Worm (Caenorhabditis elegans): ENCODE results near the gene F58H7.1.
A peak's percentile ranks its signal among the peaks of the same experiment; 100 is the strongest.

Gene F58H7.1

ce11 chrIV:884707-885394 is 50.8 kb downstream of the F58H7.1 start, which contains the start of gene mak-2:
TSS of gene mak-2 (plus strand) at chrIV:885344.
- TF ChIP-seq ceh-16 (tag; optimal IDR thresholded peaks at IDR 0.05) (no peak), lin-13 (GFP tag; optimal IDR thresholded peaks at IDR 0.05) (peak; percentile 79), sma-3 (GFP tag; optimal IDR thresholded peaks at IDR 0.05) (peak; percentile 66), C34F6.9 (tag; optimal IDR thresholded peaks at IDR 0.05) (peak; percentile 89), lin-11 (tag; optimal IDR thresholded peaks at IDR 0.05) (peak; percentile 67), nhr-12 (tag; optimal IDR thresholded peaks at IDR 0.05) (no peak), ztf-4 (tag; optimal IDR thresholded peaks at IDR 0.05) (peak; percentile 2), nhr-21 (tag; optimal IDR thresholded peaks at IDR 0.05) (peak; percentile 42), blmp-1 (tag; optimal IDR thresholded peaks at IDR 0.05; ENCODE audit: insufficient read depth) (no peak), F13H6.1 (tag; optimal IDR thresholded peaks at IDR 0.05) (peak; percentile 50), nhr-25 (tag; optimal IDR thresholded peaks at IDR 0.05) (peak; percentile 58), nhr-129 (tag; optimal IDR thresholded peaks at IDR 0.05) (peak; percentile 83), ztf-11 (tag; optimal IDR thresholded peaks at IDR 0.05) (no peak), nhr-6 (tag; optimal IDR thresholded peaks at IDR 0.05) (peak; percentile 0), sem-4 (tag; optimal IDR thresholded peaks at IDR 0.05) (peak; percentile 22), gmeb-1 (tag; optimal IDR thresholded peaks at IDR 0.05) (peak; percentile 78), zag-1 (tag; optimal IDR thresholded peaks at IDR 0.05) (no peak), crh-2 (tag; optimal IDR thresholded peaks at IDR 0.05) (peak; percentile 82), skn-1 (tag; optimal IDR thresholded peaks at IDR 0.05) (peak; percentile 23), mab-5 (tag; optimal IDR thresholded peaks at IDR 0.05) (no peak), unc-55 (GFP tag; optimal IDR thresholded peaks at IDR 0.05) (peak; percentile 88), peb-1 (tag; optimal IDR thresholded peaks at IDR 0.05) (no peak), lsy-2 (tag; optimal IDR thresholded peaks at IDR 0.05) (peak; percentile 48 to 84), unc-62 (GFP tag; optimal IDR thresholded peaks at IDR 0.05) (no peak), snpc-4 (tag; optimal IDR thresholded peaks at IDR 0.05) (peak; percentile 36), fos-1 (tag; optimal IDR thresholded peaks at IDR 0.05) (peak; percentile 78)

All from whole organism, L2 larva.